Fruit fly (Drosophila melanogaster) whole organism, embryonic: ENCODE results near the gene pps.

Experiments
- Abd-B ChIP-seq: fragments of 200-800 bp; sonication (Bioruptor generic); optimal IDR thresholded peaks from 2 replicates; lab custom pipeline; 2018; ENCODE audit warnings: missing biosample characterization, mild to moderate bottlenecking, missing genetic modification characterization, moderate library complexity
- CG10147 ChIP-seq: fragments of 200-800 bp; sonication (Bioruptor generic); optimal IDR thresholded peaks from 2 replicates; lab custom pipeline; 2019; ENCODE audit warnings: missing biosample characterization, mild to moderate bottlenecking, missing genetic modification characterization, moderate library complexity
- CG11456 ChIP-seq: fragments of 200-800 bp; sonication (Bioruptor generic); IDR thresholded peaks from 3 replicates; pipeline ENCODE4 v1.3.6; 2022; ENCODE audit warnings: missing biosample characterization, missing genetic modification characterization
- CG11696 ChIP-seq: fragments of 200-800 bp; sonication (Bioruptor generic); IDR thresholded peaks from 2 replicates; pipeline ENCODE4 v1.3.6; 2022; ENCODE audit warnings: missing biosample characterization, missing genetic modification characterization
- CG12299 ChIP-seq: fragments of 200-800 bp; sonication (Bioruptor generic); optimal IDR thresholded peaks from 2 replicates; lab custom pipeline; 2018; ENCODE audit warnings: missing biosample characterization, mild to moderate bottlenecking, missing genetic modification characterization
- CG13424 ChIP-seq: fragments of 200-800 bp; sonication (Bioruptor generic); optimal IDR thresholded peaks from 2 replicates; lab custom pipeline; 2019; ENCODE audit warnings: missing biosample characterization, mild to moderate bottlenecking, missing genetic modification characterization, moderate library complexity
- CG14965 ChIP-seq: fragments of 200-800 bp; sonication (Bioruptor generic); optimal IDR thresholded peaks from 2 replicates; lab custom pipeline; 2016; ENCODE audit warnings: missing biosample characterization, missing genetic modification characterization, borderline replicate concordance
- CG1647 ChIP-seq: fragments of 200-800 bp; sonication (Bioruptor generic); optimal IDR thresholded peaks from 3 replicates; lab custom pipeline; 2016; ENCODE audit warnings: missing biosample characterization, missing genetic modification characterization
- CG17328 ChIP-seq: fragments of 200-800 bp; sonication (Bioruptor generic); IDR thresholded peaks from 2 replicates; pipeline ENCODE4 v1.3.6; 2022; ENCODE audit warnings: missing biosample characterization, missing genetic modification characterization
- CG3065 ChIP-seq: fragments of 200-800 bp; sonication (Bioruptor generic); optimal IDR thresholded peaks from 2 replicates; lab custom pipeline; 2016; ENCODE audit warnings: missing biosample characterization, missing genetic modification characterization
- CG34422 ChIP-seq: fragments of 200-800 bp; sonication (Bioruptor generic); IDR thresholded peaks from 3 replicates; pipeline ENCODE4 v1.3.6; 2022; ENCODE audit warnings: missing biosample characterization, missing genetic modification characterization
- CG3995 ChIP-seq: fragments of 200-800 bp; sonication (Bioruptor generic); optimal IDR thresholded peaks from 3 replicates; lab custom pipeline; 2016; ENCODE audit warnings: missing biosample characterization, missing genetic modification characterization
- CG42726 ChIP-seq: fragments of 200-800 bp; sonication (Bioruptor generic); IDR thresholded peaks from 2 replicates; pipeline ENCODE4 v1.3.6; 2022; ENCODE audit warnings: missing biosample characterization, missing genetic modification characterization; ENCODE audit not compliant: partially characterized antibody
- CG4282 ChIP-seq: fragments of 200-800 bp; sonication (Bioruptor generic); optimal IDR thresholded peaks from 2 replicates; lab custom pipeline; 2016; ENCODE audit warnings: missing biosample characterization, missing genetic modification characterization
- CG4730 ChIP-seq: fragments of 200-800 bp; sonication (Bioruptor generic); IDR thresholded peaks from 2 replicates; pipeline ENCODE4 v1.3.6; 2022; ENCODE audit warnings: missing biosample characterization, missing genetic modification characterization
- CG4820 ChIP-seq: fragments of 200-800 bp; sonication (Bioruptor generic); optimal IDR thresholded peaks from 3 replicates; lab custom pipeline; 2016; ENCODE audit warnings: missing biosample characterization, missing genetic modification characterization
- CG7556 ChIP-seq: fragments of 200-800 bp; sonication (Bioruptor generic); optimal IDR thresholded peaks from 2 replicates; lab custom pipeline; 2017; ENCODE audit warnings: missing biosample characterization, mild to moderate bottlenecking, missing genetic modification characterization
- CG8290 ChIP-seq, 3 experiments: fragments of 200-800 bp; sonication (Bioruptor generic); optimal IDR thresholded peaks; 2 replicates each; lab custom pipeline; 2016 to 2019; ENCODE audit warnings: missing biosample characterization in 3 of 3, missing genetic modification characterization in 3 of 3, mild to moderate bottlenecking in 2 of 3, moderate library complexity in 1 of 3
- CG9727 ChIP-seq: fragments of 200-800 bp; sonication (Bioruptor generic); optimal IDR thresholded peaks from 3 replicates; lab custom pipeline; 2017; ENCODE audit warnings: missing biosample characterization, mild to moderate bottlenecking, missing genetic modification characterization
- CoRest ChIP-seq: fragments of 200-800 bp; sonication (Bioruptor generic); optimal IDR thresholded peaks from 3 replicates; lab custom pipeline; 2018; ENCODE audit warnings: missing biosample characterization, mild to moderate bottlenecking, missing genetic modification characterization, moderate library complexity
- Dll ChIP-seq: fragments of 200-800 bp; sonication (Bioruptor generic); IDR thresholded peaks from 4 replicates; pipeline ENCODE4 v1.3.6; 2022; ENCODE audit warnings: missing biosample characterization, missing genetic modification characterization; ENCODE audit not compliant: partially characterized antibody
- E2f2 ChIP-seq: fragments of 200-800 bp; sonication (Bioruptor generic); IDR thresholded peaks from 2 replicates; pipeline ENCODE4 v1.3.6; 2022; ENCODE audit warnings: missing biosample characterization, missing genetic modification characterization
- Fer1 ChIP-seq: fragments of 200-800 bp; sonication (Bioruptor generic); optimal IDR thresholded peaks from 2 replicates; lab custom pipeline; 2017; ENCODE audit warnings: missing biosample characterization, mild to moderate bottlenecking, missing genetic modification characterization
- H15 ChIP-seq: fragments of 200-800 bp; sonication (Bioruptor generic); IDR thresholded peaks from 3 replicates; pipeline ENCODE4 v1.3.6; 2022; ENCODE audit warnings: missing biosample characterization, missing genetic modification characterization
- Hr3 ChIP-seq: fragments of 200-800 bp; sonication (Bioruptor generic); optimal IDR thresholded peaks from 3 replicates; lab custom pipeline; 2016; ENCODE audit warnings: missing biosample characterization, missing genetic modification characterization
- Hr51 ChIP-seq, 2 experiments: fragments of 200-800 bp; sonication (Bioruptor generic); optimal IDR thresholded peaks; 2 replicates in 1 of 2; 3 replicates in 1 of 2; lab custom pipeline; 2016 to 2018; ENCODE audit warnings: missing biosample characterization in 2 of 2, missing genetic modification characterization in 2 of 2, mild to moderate bottlenecking in 1 of 2, moderate library complexity in 1 of 2
- Jarid2 ChIP-seq: fragments of 200-800 bp; sonication (Bioruptor generic); optimal IDR thresholded peaks from 3 replicates; lab custom pipeline; 2017; ENCODE audit warnings: mild to moderate bottlenecking, missing biosample characterization, missing genetic modification reagents, missing genetic modification characterization
- Nf-YC ChIP-seq: fragments of 200-800 bp; optimal IDR thresholded peaks from 3 replicates; lab custom pipeline; 2019; ENCODE audit warnings: missing biosample characterization, mild to moderate bottlenecking, missing genetic modification characterization, moderate library complexity
- Pdp1 ChIP-seq, 2 experiments: fragments of 200-800 bp; sonication (Bioruptor generic); optimal IDR thresholded peaks; 3 replicates each; lab custom pipeline; 2016; ENCODE audit warnings: missing biosample characterization in 2 of 2, missing genetic modification characterization in 2 of 2, mild to moderate bottlenecking in 1 of 2, moderate library complexity in 1 of 2
- Sox102F ChIP-seq: fragments of 200-800 bp; sonication (Bioruptor generic); optimal IDR thresholded peaks from 2 replicates; lab custom pipeline; 2018; ENCODE audit warnings: missing biosample characterization, mild to moderate bottlenecking, missing genetic modification characterization, moderate library complexity
- Sry-δ ChIP-seq: fragments of 200-800 bp; sonication (Bioruptor generic); optimal IDR thresholded peaks from 2 replicates; lab custom pipeline; 2016; ENCODE audit warnings: missing biosample characterization, missing genetic modification characterization
- Xrp1 ChIP-seq: fragments of 200-800 bp; sonication (Bioruptor generic); IDR thresholded peaks from 2 replicates; pipeline ENCODE4 v1.3.6; 2022; ENCODE audit warnings: missing biosample characterization, missing genetic modification characterization
- btn ChIP-seq: fragments of 200-800 bp; sonication (Bioruptor generic); optimal IDR thresholded peaks from 2 replicates; lab custom pipeline; 2016; ENCODE audit warnings: missing biosample characterization, missing genetic modification characterization
- cas ChIP-seq: fragments of 200-800 bp; sonication (Bioruptor generic); IDR thresholded peaks from 2 replicates; pipeline ENCODE4 v1.3.6; 2022; ENCODE audit warnings: missing biosample characterization, missing genetic modification characterization
- chinmo ChIP-seq: fragments of 200-800 bp; sonication (Bioruptor generic); IDR thresholded peaks from 4 replicates; pipeline ENCODE4 v1.3.6; 2022; ENCODE audit warnings: missing biosample characterization, missing genetic modification characterization; ENCODE audit not compliant: partially characterized antibody
- emc ChIP-seq: fragments of 200-800 bp; sonication (Bioruptor generic); optimal IDR thresholded peaks from 2 replicates; lab custom pipeline; 2016; ENCODE audit warnings: missing biosample characterization, missing genetic modification characterization
- jumu ChIP-seq: fragments of 200-800 bp; sonication (Bioruptor generic); optimal IDR thresholded peaks from 3 replicates; lab custom pipeline; 2016; ENCODE audit warnings: missing biosample characterization, missing genetic modification characterization
- knrl ChIP-seq: fragments of 200-800 bp; sonication (Bioruptor generic); IDR thresholded peaks from 3 replicates; pipeline ENCODE4 v1.3.6; 2022; ENCODE audit warnings: missing biosample characterization, missing genetic modification characterization; ENCODE audit not compliant: partially characterized antibody
- lmd ChIP-seq: fragments of 200-800 bp; sonication (Bioruptor generic); IDR thresholded peaks from 2 replicates; pipeline ENCODE4 v1.3.6; 2022; ENCODE audit warnings: missing biosample characterization, missing genetic modification characterization
- luna ChIP-seq: fragments of 200-800 bp; sonication (Bioruptor generic); optimal IDR thresholded peaks from 2 replicates; lab custom pipeline; 2016; ENCODE audit warnings: missing biosample characterization, missing genetic modification characterization
- org-1 ChIP-seq: fragments of 200-800 bp; sonication (Bioruptor generic); optimal IDR thresholded peaks from 2 replicates; lab custom pipeline; 2017; ENCODE audit warnings: missing biosample characterization, missing genetic modification characterization
- pan ChIP-seq, 4 experiments: fragments of >200 bp in 3 of 4; fragments of 200-800 bp in 1 of 4; sonication (Bioruptor generic) in 1 of 4; optimal IDR thresholded peaks in 3 of 4; IDR thresholded peaks in 1 of 4; 2 replicates each; pipeline versions ENCODE4 v1.3.6 to Lab custom; 2017 to 2022; ENCODE audit warnings: missing biosample characterization in 2 of 4, missing genetic modification characterization in 2 of 4, mixed read lengths in 1 of 4
- prd ChIP-seq, 3 experiments: fragments of >200 bp in 2 of 3; fragments of 200-800 bp in 1 of 3; sonication (Bioruptor generic) in 1 of 3; optimal IDR thresholded peaks in 2 of 3; IDR thresholded peaks in 1 of 3; 2 replicates in 2 of 3; 3 replicates in 1 of 3; pipeline versions ENCODE4 v1.3.6 to Lab custom; 2017 to 2022; ENCODE audit warnings: missing biosample characterization in 1 of 3, missing genetic modification characterization in 1 of 3
- repo ChIP-seq: fragments of 200-800 bp; sonication (Bioruptor generic); optimal IDR thresholded peaks from 2 replicates; lab custom pipeline; 2016; ENCODE audit warnings: missing biosample characterization, missing genetic modification characterization
- rib ChIP-seq: fragments of 200-800 bp; sonication (Bioruptor generic); IDR thresholded peaks from 2 replicates; pipeline ENCODE4 v1.3.6; 2022; ENCODE audit warnings: missing biosample characterization, missing genetic modification characterization
- slbo ChIP-seq: fragments of 200-800 bp; sonication (Bioruptor generic); IDR thresholded peaks from 2 replicates; pipeline ENCODE4 v1.3.6; 2022; ENCODE audit warnings: missing biosample characterization, missing genetic modification characterization
- zf30C ChIP-seq: fragments of 200-800 bp; sonication (Bioruptor generic); optimal IDR thresholded peaks from 3 replicates; lab custom pipeline; 2018; ENCODE audit warnings: missing biosample characterization, mild to moderate bottlenecking, missing genetic modification characterization

Gene pps

dm6 chr3R:12369135-12369792 lies 44.4 kb upstream of the pps start, which contains the start of gene GstD1 (continued):
- TF ChIP-seq jumu (GFP tag; lab: Kevin White, UChicago) = peak; percentile 39
- 0 out of 2 replicates have a peak, but pooled peaks have one; percentile 27 for TF ChIP-seq cas (GFP tag; lab: Robert Waterston, UW)
- no peak for TF ChIP-seq Sry-δ
- peak; percentile 33 for TF ChIP-seq repo (GFP tag; lab: Kevin White, UChicago)
- TF ChIP-seq luna (GFP tag; lab: Kevin White, UChicago) = peak; percentile 26
- peak; percentile 3 for TF ChIP-seq CG4282 (GFP tag; lab: Kevin White, UChicago)
- no peak for TF ChIP-seq CG12299 (tag; lab: Kevin White, UChicago)
- no peak for TF ChIP-seq CG14965
- peak; percentile 19 for TF ChIP-seq emc (GFP tag; lab: Kevin White, UChicago)
- no peak for TF ChIP-seq pan (optimal IDR thresholded peaks at IDR 0.05; lab: Kevin White, UChicago)
- TF ChIP-seq pan (GFP tag; optimal IDR thresholded peaks at IDR 0.05 in 1 of 2, IDR thresholded peaks at IDR 0.05 in 1 of 2) = peak in 1 of 2 experiments; percentile 36
- TF ChIP-seq CG4730 (GFP tag; lab: Robert Waterston, UW) = no peak
- TF ChIP-seq CG13424 (tag; lab: Kevin White, UChicago) = peak; percentile 25
- peak; percentile 25 for TF ChIP-seq org-1
- TF ChIP-seq Sox102F = peak; percentile 29
- peak in 1 of 2 experiments; percentile 41 for TF ChIP-seq Hr51 (GFP tag; optimal IDR thresholded peaks at IDR 0.05; lab: Kevin White, UChicago)
- peak; percentile 21 for TF ChIP-seq Abd-B (GFP tag; lab: Kevin White, UChicago)
- TF ChIP-seq CG3995 (GFP tag; lab: Kevin White, UChicago) = peak; percentile 49
- peak; percentile 90 for TF ChIP-seq chinmo (GFP tag; lab: Robert Waterston, UW)
- 0 out of 2 replicates have a peak, but pooled peaks have one; percentile 35 for TF ChIP-seq Xrp1 (GFP tag; lab: Robert Waterston, UW)
- peak; percentile 26 for TF ChIP-seq CoRest (tag; lab: Kevin White, UChicago)
- peak; percentile 36 for TF ChIP-seq CG1647
- TF ChIP-seq btn (GFP tag; lab: Kevin White, UChicago) = no peak
- peak; percentile 79 for TF ChIP-seq CG11696 (GFP tag; lab: Robert Waterston, UW)
- TF ChIP-seq knrl (GFP tag; lab: Robert Waterston, UW) = no peak; the same call in 2 of the 3 replicates
- TF ChIP-seq CG9727 = peak; percentile 24
- peak; percentile 47 for TF ChIP-seq lmd (GFP tag; lab: Robert Waterston, UW)
- no peak for TF ChIP-seq prd (optimal IDR thresholded peaks at IDR 0.05; lab: Kevin White, UChicago)
- peak; percentile 35; the same call in 1 of the 3 replicates for TF ChIP-seq prd (GFP tag; IDR thresholded peaks at IDR 0.05; lab: Robert Waterston, UW)
- no peak for TF ChIP-seq CG8290 (GFP tag; optimal IDR thresholded peaks at IDR 0.05; lab: Kevin White, UChicago)
- peak in 1 of 2 experiments; percentile 34 for TF ChIP-seq CG8290 (tag; optimal IDR thresholded peaks at IDR 0.05; lab: Kevin White, UChicago)
- peak; percentile 90 for TF ChIP-seq Jarid2 (GFP tag; lab: Kevin White, UChicago)
- TF ChIP-seq CG3065 (GFP tag; lab: Kevin White, UChicago) = peak; percentile 86
- peak; percentile 53 for TF ChIP-seq CG7556
- TF ChIP-seq CG10147 (GFP tag; lab: Kevin White, UChicago) = peak; percentile 76
- peak; percentile 3 for TF ChIP-seq CG4820
- TF ChIP-seq CG17328 (GFP tag; lab: Robert Waterston, UW) = no peak
- peak; percentile 39 for TF ChIP-seq Hr3 (GFP tag; lab: Kevin White, UChicago)
- peak; percentile 38 for TF ChIP-seq Fer1
- no peak for TF ChIP-seq Nf-YC (tag; lab: Kevin White, UChicago)
- no peak; the same call in none of the 2 replicates for TF ChIP-seq slbo (GFP tag; lab: Robert Waterston, UW)
- peak; percentile 32 to 45 for TF ChIP-seq Pdp1 (GFP tag; optimal IDR thresholded peaks at IDR 0.05; lab: Kevin White, UChicago)
- TF ChIP-seq rib (GFP tag; lab: Robert Waterston, UW) = peak; percentile 87
- 0 out of 2 replicates have a peak, but pooled peaks have one; percentile 25 for TF ChIP-seq E2f2 (GFP tag; lab: Robert Waterston, UW)
- TF ChIP-seq H15 (GFP tag; lab: Robert Waterston, UW) = no peak
- TF ChIP-seq zf30C (GFP tag; lab: Kevin White, UChicago) = no peak
- TF ChIP-seq Dll (GFP tag; lab: Robert Waterston, UW) = peak; percentile 54; the same call in 1 of the 4 replicates
- peak; percentile 45; the same call in 1 of the 2 replicates for TF ChIP-seq CG42726 (GFP tag; lab: Robert Waterston, UW)
- TF ChIP-seq CG11456 = no peak
- TF ChIP-seq CG34422 = peak; percentile 81; the same call in 1 of the 3 replicates
